Worm (Caenorhabditis elegans): ENCODE data around the gene glb-2.

ce11 chrIV:7246553-7246952 lies 16.5 kb downstream of the glb-2 start, which contains the start of gene col-114:
- TF ChIP-seq snpc-4 (tag; optimal IDR thresholded peaks at IDR 0.05) (no peak), nhr-77 (tag; optimal IDR thresholded peaks at IDR 0.05) (no peak), nhr-90 (tag; optimal IDR thresholded peaks at IDR 0.05; ENCODE audit: poor library complexity) (no peak), sox-4 (tag; optimal IDR thresholded peaks at IDR 0.05) (no peak), lin-39 (tag; optimal IDR thresholded peaks at IDR 0.05) (no peak), nhr-237 (tag; optimal IDR thresholded peaks at IDR 0.05) (no peak), lsy-2 (tag; optimal IDR thresholded peaks at IDR 0.05) (no peak), elt-2 (tag; optimal IDR thresholded peaks at IDR 0.05) (no peak), ces-1 (GFP tag; optimal IDR thresholded peaks at IDR 0.05) (no peak), nhr-84 (tag; optimal IDR thresholded peaks at IDR 0.05) (no peak), egl-27 (tag; optimal IDR thresholded peaks at IDR 0.05) (no peak), zag-1 (tag; optimal IDR thresholded peaks at IDR 0.05) (no peak), lin-13 (GFP tag; optimal IDR thresholded peaks at IDR 0.05) (no peak)
